Fruit fly (Drosophila melanogaster): Measurements from ENCODE around the gene Gapdh2.

Gapdh2 gene

dm6 chrX:15870777-15871757 is 3.1 kb downstream of the Gapdh2 start (continued):
- TF ChIP-seq BtbVII (GFP tag; optimal IDR thresholded peaks at IDR 0.05) (peak; percentile 85), CG4730 (GFP tag; IDR thresholded peaks at IDR 0.05) (no peak), yki (optimal IDR thresholded peaks at IDR 0.05) (no peak), Pdp1 (GFP tag; optimal IDR thresholded peaks at IDR 0.05) (peak in 1 of 2 experiments; percentile 23), CG8944 (GFP tag; optimal IDR thresholded peaks at IDR 0.05) (no peak), CG18476 (GFP tag; optimal IDR thresholded peaks at IDR 0.05) (peak; percentile 64), Atf3 (GFP tag; optimal IDR thresholded peaks at IDR 0.05) (no peak), CG4707 (GFP tag; optimal IDR thresholded peaks at IDR 0.05) (peak; percentile 72), pb (GFP tag; optimal IDR thresholded peaks at IDR 0.05) (no peak), maf-S (GFP tag; optimal IDR thresholded peaks at IDR 0.05) (peak; percentile 52), D19A (tag; optimal IDR thresholded peaks at IDR 0.05) (no peak), Ravus (GFP tag; IDR thresholded peaks at IDR 0.05) (no peak), CG9876 (GFP tag; optimal IDR thresholded peaks at IDR 0.05) (no peak), rib (GFP tag; IDR thresholded peaks at IDR 0.05) (peak; percentile 20; the same call in 1 of the 2 replicates), CG34376 (GFP tag; optimal IDR thresholded peaks at IDR 0.05) (peak; percentile 92), nom (GFP tag; optimal IDR thresholded peaks at IDR 0.05) (peak; percentile 75), klu (GFP tag; IDR thresholded peaks at IDR 0.05) (no peak), Deaf1 (tag; optimal IDR thresholded peaks at IDR 0.05) (no peak), ash1 (GFP tag; optimal IDR thresholded peaks at IDR 0.05) (peak; percentile 60), cg (GFP tag; optimal IDR thresholded peaks at IDR 0.05) (peak; percentile 53), CG10543 (GFP tag; optimal IDR thresholded peaks at IDR 0.05) (no peak), inv (GFP tag; IDR thresholded peaks at IDR 0.05; ENCODE audit: partially characterized antibody) (no peak), caup (GFP tag; optimal IDR thresholded peaks at IDR 0.05; ENCODE audit: severe bottlenecking) (peak; percentile 90), NK7.1 (GFP tag; optimal IDR thresholded peaks at IDR 0.05) (peak; percentile 38), CG6272 (GFP tag; IDR thresholded peaks at IDR 0.05) (no peak), CG11560 (tag; IDR thresholded peaks at IDR 0.05) (no peak), kni (GFP tag; optimal IDR thresholded peaks at IDR 0.05) (no peak), Six4 (GFP tag; optimal IDR thresholded peaks at IDR 0.05) (no peak), CG1529 (GFP tag; optimal IDR thresholded peaks at IDR 0.05) (peak; percentile 50), pum (GFP tag; optimal IDR thresholded peaks at IDR 0.05) (peak; percentile 15), ttk (GFP tag; IDR thresholded peaks at IDR 0.05) (no peak), CG1602 (GFP tag; optimal IDR thresholded peaks at IDR 0.05) (peak; percentile 40), CG17802 (tag; optimal IDR thresholded peaks at IDR 0.05) (no peak), CG9727 (GFP tag; optimal IDR thresholded peaks at IDR 0.05) (peak; percentile 63), her (GFP tag; optimal IDR thresholded peaks at IDR 0.05) (peak; percentile 42), slbo (GFP tag; IDR thresholded peaks at IDR 0.05) (no peak), Jarid2 (GFP tag; optimal IDR thresholded peaks at IDR 0.05) (no peak), MESR4 (GFP tag; optimal IDR thresholded peaks at IDR 0.05) (no peak), CG30020 (tag; optimal IDR thresholded peaks at IDR 0.05) (peak; percentile 68), HmgZ (tag; optimal IDR thresholded peaks at IDR 0.05) (peak; percentile 80), pfk (GFP tag; optimal IDR thresholded peaks at IDR 0.05) (peak; percentile 82), Nf-YC (tag; optimal IDR thresholded peaks at IDR 0.05) (no peak), unc-4 (GFP tag; IDR thresholded peaks at IDR 0.05; ENCODE audit: partially characterized antibody) (no peak), CHES-1-like (GFP tag; optimal IDR thresholded peaks at IDR 0.05) (peak; percentile 43), Mrtf (GFP tag; IDR thresholded peaks at IDR 0.05) (no peak), Lpt (GFP tag; optimal IDR thresholded peaks at IDR 0.05) (no peak), shn (GFP tag; optimal IDR thresholded peaks at IDR 0.05) (no peak), gce (GFP tag; IDR thresholded peaks at IDR 0.05) (peak; percentile 25; the same call in 1 of the 3 replicates), CG11695 (GFP tag; IDR thresholded peaks at IDR 0.05) (peak; percentile 61; the same call in 1 of the 3 replicates)
